Fruit fly (Drosophila melanogaster): ENCODE results near the gene phol.
A peak's percentile ranks its signal among the peaks of the same experiment; 100 is the strongest.

phol gene

dm6 chr3L:9432810-9433587 lies 23.1 kb downstream of the phol start:
- peak; percentile 11 for TF ChIP-seq CG13204 (GFP tag; optimal IDR thresholded peaks at IDR 0.05)
- no peak for TF ChIP-seq CG10348 (GFP tag; IDR thresholded peaks at IDR 0.05)
- 0 out of 2 replicates have a peak, but pooled peaks have one; percentile 37 for TF ChIP-seq CG32121 (GFP tag; IDR thresholded peaks at IDR 0.05)

DNA sequence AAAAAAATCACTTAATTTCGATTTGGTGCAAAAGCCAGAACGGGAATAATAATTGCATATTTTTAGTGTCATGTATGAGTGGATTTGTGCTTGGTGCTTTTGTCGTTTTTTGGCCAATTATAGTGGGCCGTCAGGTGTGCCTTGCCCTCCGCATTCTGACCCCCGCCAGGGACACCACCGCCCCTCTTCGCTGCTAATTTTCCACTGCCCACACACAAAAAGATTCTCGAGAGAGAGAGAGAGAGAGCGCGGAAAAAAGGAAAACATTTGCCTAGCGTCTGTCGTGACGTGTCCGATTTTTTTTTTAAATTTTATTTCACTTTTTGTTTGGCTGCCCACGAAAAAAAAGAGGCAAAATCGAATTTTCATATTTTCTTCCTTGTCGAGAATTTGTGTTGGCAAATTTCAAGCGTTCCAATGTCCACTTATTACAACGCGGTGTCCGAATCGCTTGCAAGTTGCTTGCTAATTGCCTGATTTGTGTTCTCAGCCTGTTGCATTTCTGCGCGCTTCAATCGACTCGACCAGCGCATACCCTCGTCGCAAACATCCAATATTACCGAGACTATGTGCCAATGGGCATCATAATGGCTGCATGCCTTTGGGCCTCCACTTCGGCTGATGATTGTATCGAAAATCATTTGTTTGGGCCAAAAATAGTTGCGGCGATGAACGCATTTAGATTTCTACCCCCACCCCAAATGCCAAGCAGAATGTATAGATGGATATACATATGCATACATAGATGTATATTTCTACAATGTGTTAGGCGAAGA lies 24.0 kb downstream of the phol start:
- no peak for TF ChIP-seq Snoo (tag; optimal IDR thresholded peaks at IDR 0.05)
- TF ChIP-seq CG32121 (GFP tag; IDR thresholded peaks at IDR 0.05), result no peak
- no peak for TF ChIP-seq CG13204 (GFP tag; optimal IDR thresholded peaks at IDR 0.05)
- TF ChIP-seq CG9948 (tag; optimal IDR thresholded peaks at IDR 0.05), result no peak
- no peak for TF ChIP-seq CG10348 (GFP tag; IDR thresholded peaks at IDR 0.05)
- TF ChIP-seq CG34367 (tag; optimal IDR thresholded peaks at IDR 0.05), result no peak
- TF ChIP-seq CG8159 (tag; optimal IDR thresholded peaks at IDR 0.05), result no peak
- TF ChIP-seq Pif1A (GFP tag; optimal IDR thresholded peaks at IDR 0.05), result no peak
- TF ChIP-seq CG8301 (tag; optimal IDR thresholded peaks at IDR 0.05), result no peak
- TF ChIP-seq CG17806 (tag; optimal IDR thresholded peaks at IDR 0.05), result no peak
- TF ChIP-seq fd96Ca (GFP tag; IDR thresholded peaks at IDR 0.05), result no peak; the same call in 2 of the 3 replicates
- TF ChIP-seq CG4496 (GFP tag; IDR thresholded peaks at IDR 0.05), result no peak
- TF ChIP-seq EcR (GFP tag; optimal IDR thresholded peaks at IDR 0.05), result no peak
- no peak for TF ChIP-seq Ets98B (GFP tag; IDR thresholded peaks at IDR 0.05)

DNA sequence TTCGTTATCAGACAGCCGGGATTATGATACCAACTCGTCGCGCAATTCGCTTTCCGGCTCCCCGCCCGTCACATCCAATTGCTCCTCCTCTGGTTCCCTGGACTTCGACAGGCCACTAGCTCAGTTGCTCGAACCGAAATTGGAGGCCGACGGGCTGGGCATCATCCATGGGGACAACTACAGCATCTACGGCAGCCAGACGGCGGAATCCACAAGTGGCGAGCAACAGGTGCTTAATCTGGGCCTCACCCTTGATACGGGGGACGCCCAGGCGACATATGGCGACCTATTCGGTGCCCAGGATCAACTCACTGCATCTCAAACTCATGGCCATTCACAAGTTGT lies 25.5 kb downstream of the phol start:
- TF ChIP-seq Snoo (tag; optimal IDR thresholded peaks at IDR 0.05) (no peak), CG4496 (GFP tag; IDR thresholded peaks at IDR 0.05) (no peak), CG8159 (tag; optimal IDR thresholded peaks at IDR 0.05) (no peak), CG12605 (GFP tag; IDR thresholded peaks at IDR 0.05) (peak; percentile 42; the same call in 1 of the 2 replicates), fd96Ca (GFP tag; IDR thresholded peaks at IDR 0.05) (no peak), CG17806 (tag; optimal IDR thresholded peaks at IDR 0.05) (no peak), CG9948 (tag; optimal IDR thresholded peaks at IDR 0.05) (no peak), CG13204 (GFP tag; optimal IDR thresholded peaks at IDR 0.05) (no peak), D1 (tag; optimal IDR thresholded peaks at IDR 0.05) (no peak)

- TF ChIP-seq CG8159 (tag; optimal IDR thresholded peaks at IDR 0.05) (no peak), CG17806 (tag; optimal IDR thresholded peaks at IDR 0.05) (peak; percentile 9), CG13204 (GFP tag; optimal IDR thresholded peaks at IDR 0.05) (peak; percentile 6), fd96Ca (GFP tag; IDR thresholded peaks at IDR 0.05) (no peak), CG15710 (tag; optimal IDR thresholded peaks at IDR 0.05) (no peak), Ets98B (GFP tag; IDR thresholded peaks at IDR 0.05) (no peak), CG14655 (GFP tag; optimal IDR thresholded peaks at IDR 0.05) (no peak), CG8301 (tag; optimal IDR thresholded peaks at IDR 0.05) (peak; percentile 0), CG34367 (tag; optimal IDR thresholded peaks at IDR 0.05) (peak; percentile 27), CG9948 (tag; optimal IDR thresholded peaks at IDR 0.05) (no peak), CG32121 (GFP tag; IDR thresholded peaks at IDR 0.05) (no peak), Pif1B (GFP tag; optimal IDR thresholded peaks at IDR 0.05) (peak; percentile 26), EcR (GFP tag; optimal IDR thresholded peaks at IDR 0.05) (peak; percentile 41), CG4496 (GFP tag; IDR thresholded peaks at IDR 0.05) (peak; percentile 64), D1 (tag; optimal IDR thresholded peaks at IDR 0.05) (no peak), Pif1A (GFP tag; optimal IDR thresholded peaks at IDR 0.05) (peak; percentile 24), CG10348 (GFP tag; IDR thresholded peaks at IDR 0.05) (no peak), CG12605 (GFP tag; IDR thresholded peaks at IDR 0.05) (0 out of 2 replicates have a peak, but pooled peaks have one; percentile 32), Snoo (tag; optimal IDR thresholded peaks at IDR 0.05) (peak; percentile 58), rn (GFP tag; IDR thresholded peaks at IDR 0.05) (no peak), gl (tag; optimal IDR thresholded peaks at IDR 0.05) (peak; percentile 10)
Observed at dm6 chr3L:9429665-9430607, 26.1 kb downstream of the phol start, which contains the start of the genes RpS17 and MTF-1. TSS of gene RpS17 (minus strand) at chr3L:9429821. TSS of gene MTF-1 (plus strand) at chr3L:9430312.

DNA sequence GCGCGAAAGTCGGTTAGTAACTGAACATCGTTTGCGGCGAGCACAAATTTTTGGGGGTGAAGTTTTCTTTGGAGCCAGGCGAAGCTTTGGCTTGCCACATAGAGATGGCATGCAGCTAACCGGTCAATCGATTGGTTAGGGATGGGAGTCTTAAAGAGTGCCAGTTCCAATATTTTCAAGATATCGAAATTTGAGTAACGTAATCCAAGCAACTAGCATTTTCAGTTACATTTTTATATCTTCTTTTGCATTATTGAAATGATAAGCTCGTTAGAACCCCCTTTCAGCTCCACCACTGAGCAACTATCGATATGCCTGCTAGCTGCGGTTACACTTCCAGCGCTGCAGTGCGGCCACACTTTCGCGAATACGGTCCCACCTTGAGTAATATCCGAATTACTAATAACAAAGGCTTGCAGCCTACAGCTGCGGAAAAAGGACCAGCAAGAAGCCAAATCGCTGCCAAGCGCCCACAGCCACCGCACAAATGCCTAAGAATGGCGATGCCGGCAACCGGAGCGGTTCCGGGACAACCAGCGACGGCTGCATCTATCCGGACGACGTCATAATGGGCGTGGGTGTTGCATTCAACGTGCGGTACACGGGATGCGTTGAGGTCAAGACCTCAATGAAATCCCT lies 29.3 kb downstream of the phol start, which contains the start of the genes Atat and Shc:
Gene Atat (minus strand): TSS at position 103 of the 639 bp plus-strand sequence.
Gene Shc (plus strand): TSS at position 355 of the 639 bp plus-strand sequence.
- TF ChIP-seq D1 (tag; optimal IDR thresholded peaks at IDR 0.05) (peak; percentile 54), CG15710 (tag; optimal IDR thresholded peaks at IDR 0.05) (peak; percentile 99), CG10348 (GFP tag; IDR thresholded peaks at IDR 0.05) (peak; percentile 99), Snoo (tag; optimal IDR thresholded peaks at IDR 0.05) (peak; percentile 99), EcR (GFP tag; optimal IDR thresholded peaks at IDR 0.05) (peak; percentile 11), Ets98B (GFP tag; IDR thresholded peaks at IDR 0.05) (peak; percentile 99), CG13204 (GFP tag; optimal IDR thresholded peaks at IDR 0.05) (peak; percentile 78), Pif1B (GFP tag; optimal IDR thresholded peaks at IDR 0.05) (peak; percentile 94), CG32121 (GFP tag; IDR thresholded peaks at IDR 0.05) (peak; percentile 99), CG12605 (GFP tag; IDR thresholded peaks at IDR 0.05) (peak; percentile 95), gl (tag; optimal IDR thresholded peaks at IDR 0.05) (peak; percentile 90), CG17806 (tag; optimal IDR thresholded peaks at IDR 0.05) (peak; percentile 98), CG4496 (GFP tag; IDR thresholded peaks at IDR 0.05) (peak; percentile 99), fd96Ca (GFP tag; IDR thresholded peaks at IDR 0.05) (peak; percentile 99), Pif1A (GFP tag; optimal IDR thresholded peaks at IDR 0.05) (peak; percentile 97), CG9948 (tag; optimal IDR thresholded peaks at IDR 0.05) (peak; percentile 98), CG8301 (tag; optimal IDR thresholded peaks at IDR 0.05) (peak; percentile 96), CG8159 (tag; optimal IDR thresholded peaks at IDR 0.05) (peak; percentile 98), CG14655 (GFP tag; optimal IDR thresholded peaks at IDR 0.05) (peak; percentile 98), CG34367 (tag; optimal IDR thresholded peaks at IDR 0.05) (peak; percentile 98), rn (GFP tag; IDR thresholded peaks at IDR 0.05) (peak; percentile 99)

Data from whole organism, pupa.